Worm (Caenorhabditis elegans) whole organism, young adult: ENCODE data around the gene ceh-39.

ENCODE experiments used
- B0261.1 ChIP-seq: sonication (generic microtip); optimal IDR thresholded peaks from 2 replicates; lab custom pipeline; 2016; ENCODE audit warnings: mild to moderate bottlenecking, missing genetic modification characterization, moderate library complexity, missing compliant biosample characterization
- F10E7.11 ChIP-seq: sonication (generic microtip); optimal IDR thresholded peaks from 2 replicates; lab custom pipeline; 2017; ENCODE audit warnings: mild to moderate bottlenecking, missing genetic modification characterization, moderate library complexity, missing compliant biosample characterization
- F33H1.4 ChIP-seq: fragments of 200-800 bp; sonication (Bioruptor generic); IDR thresholded peaks from 2 replicates; pipeline ENCODE4 v1.3.6; 2022; ENCODE audit warnings: missing genetic modification reagents, missing genetic modification characterization, missing compliant biosample characterization
- F49E8.2 ChIP-seq: sonication (generic microtip); optimal IDR thresholded peaks from 3 replicates; lab custom pipeline; 2017; ENCODE audit warnings: missing genetic modification characterization, mild to moderate bottlenecking, missing compliant biosample characterization, antibody characterized with exemption, moderate library complexity; ENCODE audit not compliant: insufficient read depth
- K12H6.12 ChIP-seq: fragments of 200-800 bp; sonication (Bioruptor generic); optimal IDR thresholded peaks from 2 replicates; lab custom pipeline; 2018; ENCODE audit warnings: mild to moderate bottlenecking, missing genetic modification characterization, missing compliant biosample characterization
- T26A5.8 ChIP-seq: sonication (generic microtip); optimal IDR thresholded peaks from 2 replicates; lab custom pipeline; 2016; ENCODE audit warnings: missing genetic modification characterization, missing compliant biosample characterization
- Y53G8AR.9 ChIP-seq: fragments of 200-800 bp; sonication (Bioruptor generic); conservative IDR thresholded peaks from 2 replicates; pipeline ENCODE4 v1.3.6; 2022; ENCODE audit warnings: missing genetic modification reagents, missing genetic modification characterization, missing compliant biosample characterization
- Y67H2A.10 ChIP-seq: fragments of 200-800 bp; sonication (Bioruptor generic); conservative IDR thresholded peaks from 2 replicates; pipeline ENCODE4 v1.3.6; 2022; ENCODE audit warnings: missing genetic modification reagents, missing genetic modification characterization, missing compliant biosample characterization
- ZK185.1 ChIP-seq: sonication (generic microtip); optimal IDR thresholded peaks from 2 replicates; lab custom pipeline; 2016; ENCODE audit warnings: mild to moderate bottlenecking, missing genetic modification characterization, missing compliant biosample characterization; ENCODE audit not compliant: poor library complexity, severe bottlenecking
- attf-5 ChIP-seq: fragments of 200-800 bp; sonication (Bioruptor generic); optimal IDR thresholded peaks from 2 replicates; lab custom pipeline; 2018; ENCODE audit warnings: mild to moderate bottlenecking, missing genetic modification characterization, missing compliant biosample characterization
- attf-6 ChIP-seq: fragments of 200-800 bp; sonication (Bioruptor generic); IDR thresholded peaks from 2 replicates; pipeline ENCODE4 v1.3.6; 2022; ENCODE audit warnings: missing genetic modification reagents, missing genetic modification characterization, missing compliant biosample characterization
- bed-2 ChIP-seq: fragments of 200-800 bp; sonication (Bioruptor generic); IDR thresholded peaks from 2 replicates; pipeline ENCODE4 v1.3.6; 2022; ENCODE audit warnings: missing genetic modification reagents, missing genetic modification characterization, missing compliant biosample characterization
- ceh-27 ChIP-seq: fragments of 200-800 bp; sonication (Bioruptor generic); optimal IDR thresholded peaks from 2 replicates; lab custom pipeline; 2018; ENCODE audit warnings: mild to moderate bottlenecking, missing genetic modification characterization, moderate library complexity, missing compliant biosample characterization
- chd-7 ChIP-seq: sonication (generic microtip); optimal IDR thresholded peaks from 2 replicates; lab custom pipeline; 2016; ENCODE audit warnings: mild to moderate bottlenecking, missing genetic modification characterization, moderate library complexity, missing compliant biosample characterization
- egrh-3 ChIP-seq: fragments of 200-800 bp; sonication (Bioruptor generic); IDR thresholded peaks from 2 replicates; pipeline ENCODE4 v1.3.6; 2022; ENCODE audit warnings: missing genetic modification reagents, missing genetic modification characterization, missing compliant biosample characterization
- him-1 ChIP-seq: sonication (generic microtip); optimal IDR thresholded peaks from 2 replicates; lab custom pipeline; 2016; ENCODE audit warnings: missing genotype, missing genetic modification reagents, missing genetic modification characterization, missing compliant biosample characterization
- hlh-12 ChIP-seq: sonication (generic microtip); optimal IDR thresholded peaks from 2 replicates; lab custom pipeline; 2016; ENCODE audit warnings: missing genetic modification characterization, missing compliant biosample characterization
- hlh-26 ChIP-seq: fragments of 200-800 bp; sonication (Bioruptor generic); conservative IDR thresholded peaks from 2 replicates; pipeline ENCODE4 v1.3.6; 2022; ENCODE audit warnings: missing genetic modification reagents, missing genetic modification characterization, missing compliant biosample characterization
- hmg-20 ChIP-seq: fragments of 200-800 bp; sonication (Bioruptor generic); IDR thresholded peaks from 2 replicates; pipeline ENCODE4 v1.3.6; 2022; ENCODE audit warnings: missing genetic modification reagents, missing genetic modification characterization, missing compliant biosample characterization
- hrde-1 ChIP-seq: sonication (generic microtip); optimal IDR thresholded peaks from 2 replicates; lab custom pipeline; 2016; ENCODE audit warnings: missing genetic modification characterization, mild to moderate bottlenecking, missing compliant biosample characterization, moderate library complexity, missing genotype, missing genetic modification reagents, borderline replicate concordance
- lin-26 ChIP-seq: fragments of 200-800 bp; sonication (Bioruptor generic); IDR thresholded peaks from 2 replicates; pipeline ENCODE4 v1.3.6; 2022; ENCODE audit warnings: missing genetic modification reagents, missing genetic modification characterization, missing compliant biosample characterization
- lin-35 ChIP-seq, 3 experiments: fragments of 150-350 bp in 2 of 3; sonication (generic microtip) in 1 of 3; optimal IDR thresholded peaks; 2 replicates each; lab custom pipeline; 2014 to 2018; ENCODE audit warnings: missing biosample characterization in 3 of 3, missing genetic modification characterization in 3 of 3, missing genetic modification reagents in 3 of 3
- lin-40 ChIP-seq: sonication (generic microtip); optimal IDR thresholded peaks from 2 replicates; lab custom pipeline; 2016; ENCODE audit warnings: missing genetic modification characterization, mild to moderate bottlenecking, missing compliant biosample characterization, missing genotype, missing genetic modification reagents
- madf-3 ChIP-seq: fragments of 200-800 bp; sonication (Bioruptor generic); IDR thresholded peaks from 2 replicates; pipeline ENCODE4 v1.3.6; 2022; ENCODE audit warnings: missing genetic modification reagents, missing genetic modification characterization, missing compliant biosample characterization
- mel-28 ChIP-seq: sonication (generic microtip); optimal IDR thresholded peaks from 2 replicates; lab custom pipeline; 2016; ENCODE audit warnings: borderline replicate concordance, mild to moderate bottlenecking, missing genetic modification characterization, missing compliant biosample characterization
- mxl-1 ChIP-seq: sonication (generic microtip); optimal IDR thresholded peaks from 2 replicates; lab custom pipeline; 2016; ENCODE audit warnings: missing genetic modification characterization, missing compliant biosample characterization
- nhr-120 ChIP-seq: fragments of 200-800 bp; sonication (Bioruptor generic); IDR thresholded peaks from 2 replicates; pipeline ENCODE4 v1.3.6; 2022; ENCODE audit warnings: missing genetic modification characterization, missing compliant biosample characterization
- rpc-1 ChIP-seq, 2 experiments: fragments of 150-350 bp in 1 of 2; sonication (generic microtip) in 1 of 2; optimal IDR thresholded peaks; 2 replicates each; lab custom pipeline; 2014 to 2018; ENCODE audit warnings: missing biosample characterization in 1 of 2, missing genetic modification characterization in 1 of 2, missing genetic modification reagents in 1 of 2, missing genotype in 1 of 2
- sea-2 ChIP-seq: fragments of 200-800 bp; sonication (Bioruptor generic); IDR thresholded peaks from 2 replicates; pipeline ENCODE4 v1.3.6; 2022; ENCODE audit warnings: missing genetic modification characterization, missing compliant biosample characterization
- snpc-1.1 ChIP-seq: sonication (generic microtip); optimal IDR thresholded peaks from 2 replicates; lab custom pipeline; 2017; ENCODE audit warnings: missing genetic modification characterization, mild to moderate bottlenecking, missing compliant biosample characterization, antibody characterized with exemption, moderate library complexity, missing genotype, missing genetic modification reagents; ENCODE audit not compliant: insufficient read depth
- snpc-3.4 ChIP-seq: sonication (generic microtip); optimal IDR thresholded peaks from 2 replicates; lab custom pipeline; 2017; ENCODE audit warnings: missing genetic modification characterization, mild to moderate bottlenecking, missing compliant biosample characterization, antibody characterized with exemption, moderate library complexity, missing genotype, missing genetic modification reagents
- snpc-4 ChIP-seq, 5 experiments: fragments of 150-350 bp in 1 of 5; sonication (generic microtip) in 4 of 5; optimal IDR thresholded peaks; 2 replicates each; lab custom pipeline; 2014 to 2018; ENCODE audit warnings: missing genetic modification characterization in 5 of 5, missing biosample characterization in 3 of 5, antibody characterized with exemption in 2 of 5, mild to moderate bottlenecking in 2 of 5, missing compliant biosample characterization in 2 of 5, missing genotype in 2 of 5, moderate library complexity in 2 of 5, missing genetic modification reagents in 1 of 5
- somi-1 ChIP-seq: fragments of 200-800 bp; sonication (Bioruptor generic); optimal IDR thresholded peaks from 2 replicates; lab custom pipeline; 2018; ENCODE audit warnings: mild to moderate bottlenecking, missing genetic modification characterization, missing compliant biosample characterization
- tlf-1 ChIP-seq: fragments of 200-800 bp; sonication (Bioruptor generic); optimal IDR thresholded peaks from 2 replicates; lab custom pipeline; 2018; ENCODE audit warnings: mild to moderate bottlenecking, missing genetic modification characterization, missing compliant biosample characterization
- zfh-2 ChIP-seq: fragments of 200-800 bp; sonication (Bioruptor generic); conservative IDR thresholded peaks from 2 replicates; pipeline ENCODE4 v1.3.6; 2022; ENCODE audit warnings: missing genetic modification reagents, missing genetic modification characterization, missing compliant biosample characterization
- zim-3 ChIP-seq: sonication (generic microtip); optimal IDR thresholded peaks from 2 replicates; lab custom pipeline; 2017; ENCODE audit warnings: mild to moderate bottlenecking, missing genetic modification characterization, moderate library complexity, missing compliant biosample characterization
- ztf-18 ChIP-seq: sonication (generic microtip); optimal IDR thresholded peaks from 2 replicates; lab custom pipeline; 2016; ENCODE audit warnings: missing genotype, mild to moderate bottlenecking, missing genetic modification characterization, missing compliant biosample characterization
- ztf-22 ChIP-seq: fragments of 200-800 bp; sonication (Bioruptor generic); optimal IDR thresholded peaks from 2 replicates; lab custom pipeline; 2018; ENCODE audit warnings: mild to moderate bottlenecking, missing genetic modification characterization, moderate library complexity, missing compliant biosample characterization
- ztf-26 ChIP-seq: sonication (generic microtip); optimal IDR thresholded peaks from 2 replicates; lab custom pipeline; 2017; ENCODE audit warnings: missing genetic modification characterization, missing compliant biosample characterization
- ztf-3 ChIP-seq: fragments of 200-800 bp; sonication (Bioruptor generic); optimal IDR thresholded peaks from 2 replicates; lab custom pipeline; 2018; ENCODE audit warnings: mild to moderate bottlenecking, missing genetic modification characterization, missing compliant biosample characterization

Gene ceh-39

DNA sequence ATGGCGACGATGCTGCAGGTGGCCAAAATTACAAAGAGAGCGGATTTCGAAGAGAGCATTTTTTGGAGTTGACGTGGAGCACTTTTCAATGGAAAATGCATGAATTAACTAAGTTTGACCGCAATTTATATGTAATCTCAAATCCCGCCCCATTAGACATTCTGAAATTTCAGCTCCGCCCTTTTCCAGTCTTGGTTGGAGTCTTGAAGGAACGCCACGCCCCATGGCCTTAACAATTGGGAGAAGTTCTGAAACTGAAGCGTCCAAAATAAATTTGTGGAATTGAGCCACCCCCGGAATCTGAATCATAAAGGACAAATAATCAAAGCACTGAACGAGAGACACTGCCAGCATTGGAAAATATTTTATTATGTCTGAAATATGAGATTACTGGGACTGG, 41.3 kb upstream of the ceh-39 start, which contains the start of gene B0294.1:
Gene B0294.1, minus strand, starts transcription at position 101 of the 400 bp plus-strand sequence.
- TF ChIP-seq ztf-26 (tag; lab: Kevin White, UChicago) (no peak), K12H6.12 (tag; lab: Kevin White, UChicago) (no peak), tlf-1 (GFP tag; lab: Kevin White, UChicago) (no peak), ztf-22 (GFP tag; lab: Kevin White, UChicago) (no peak), zfh-2 (GFP tag; lab: Robert Waterston, UW) (no peak), mel-28 (tag; lab: Kevin White, UChicago) (no peak), F33H1.4 (GFP tag; lab: Robert Waterston, UW) (no peak), bed-2 (GFP tag; lab: Robert Waterston, UW) (no peak), lin-35 (GFP tag; optimal IDR thresholded peaks at IDR 0.05; lab: Kevin White, UChicago) (no peak), hmg-20 (no peak), rpc-1 (optimal IDR thresholded peaks at IDR 0.05; lab: Kevin White, UChicago) (no peak), rpc-1 (tag; optimal IDR thresholded peaks at IDR 0.05; lab: Kevin White, UChicago) (no peak)

ce11 chrX:1891887-1892286, 35.9 kb upstream of the ceh-39 start, which contains the start of gene B0294.3:
Gene B0294.3 (plus strand): TSS chrX:1892187.
- TF ChIP-seq mxl-1 (tag; lab: Kevin White, UChicago) (no peak), attf-6 (GFP tag; lab: Robert Waterston, UW) (no peak), nhr-120 (GFP tag; lab: Robert Waterston, UW) (no peak), Y67H2A.10 (no peak), snpc-1.1 (tag; lab: Kevin White, UChicago) (no peak), F49E8.2 (no peak), egrh-3 (no peak), hlh-26 (GFP tag; lab: Robert Waterston, UW) (no peak)

DNA sequence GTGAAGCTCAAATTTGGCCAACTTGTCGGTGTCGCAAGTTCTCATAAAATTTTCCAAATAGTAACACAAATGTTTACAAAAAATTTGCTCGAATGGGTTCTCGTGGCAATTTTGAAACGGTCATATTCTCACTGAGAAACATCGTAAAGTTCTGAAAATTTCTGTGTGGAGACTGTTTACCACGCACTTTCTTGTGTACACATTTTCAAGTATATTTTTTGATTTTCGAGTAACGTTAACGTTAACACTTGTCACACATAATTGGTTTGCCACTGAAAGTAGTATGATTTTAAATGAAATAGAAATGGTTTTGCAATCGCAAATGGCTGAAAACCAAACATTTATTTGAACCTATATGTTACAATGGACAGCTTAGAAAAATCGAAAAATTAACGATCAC, 34.8 kb upstream of the ceh-39 start:
- TF ChIP-seq F49E8.2 (no peak), Y53G8AR.9 (GFP tag; lab: Robert Waterston, UW) (no peak), zim-3 (tag; lab: Kevin White, UChicago) (no peak), ztf-26 (tag; lab: Kevin White, UChicago) (no peak), lin-26 (GFP tag; lab: Robert Waterston, UW) (no peak), ztf-3 (GFP tag; lab: Kevin White, UChicago) (no peak), chd-7 (tag; lab: Kevin White, UChicago) (no peak), F33H1.4 (GFP tag; lab: Robert Waterston, UW) (no peak), hlh-26 (GFP tag; lab: Robert Waterston, UW) (no peak), him-1 (no peak), sea-2 (GFP tag; lab: Robert Waterston, UW) (no peak), attf-5 (GFP tag; lab: Kevin White, UChicago) (no peak), B0261.1 (tag; lab: Kevin White, UChicago) (no peak), hlh-12 (tag; lab: Kevin White, UChicago) (no peak), F10E7.11 (no peak)
- TF ChIP-seq, all 124 proteins: peak for 0

DNA sequence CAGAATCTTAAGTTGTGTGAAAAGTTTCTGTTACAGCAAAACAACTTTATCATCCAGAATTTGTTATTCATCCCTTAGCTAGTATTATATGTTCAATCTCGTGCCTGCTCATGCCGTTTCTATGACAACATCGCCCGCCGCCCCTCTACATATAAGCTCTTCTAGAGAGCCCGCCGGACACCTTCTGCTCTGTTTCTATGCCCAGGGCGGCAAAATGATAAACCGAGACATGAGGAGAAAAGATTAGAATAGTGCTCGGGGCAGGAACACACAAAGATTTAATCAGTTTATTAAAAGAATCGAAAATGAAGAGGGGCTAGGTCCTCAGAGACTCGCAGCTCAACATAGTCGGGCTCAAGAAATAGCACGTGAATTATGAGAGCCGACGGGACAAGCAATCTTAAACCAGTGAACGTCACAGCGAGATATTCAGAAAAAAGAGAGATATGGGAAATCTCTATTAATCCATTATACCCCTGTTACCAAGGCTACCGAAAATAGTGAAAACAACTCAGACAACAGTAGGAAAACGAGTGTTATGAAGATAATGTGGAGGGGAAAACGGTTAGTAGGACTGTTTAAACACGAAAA, 32.6 kb upstream of the ceh-39 start:
- TF ChIP-seq snpc-3.4 (tag; lab: Kevin White, UChicago) (no peak), somi-1 (GFP tag; lab: Kevin White, UChicago) (peak; percentile 61), F10E7.11 (peak; percentile 31), ceh-27 (GFP tag; lab: Kevin White, UChicago) (peak; percentile 45), hrde-1 (tag; lab: Kevin White, UChicago) (no peak), snpc-4 (GFP tag; optimal IDR thresholded peaks at IDR 0.05; lab: Kevin White, UChicago) (no peak), snpc-4 (tag; optimal IDR thresholded peaks at IDR 0.05; lab: Kevin White, UChicago) (peak in 2 of 4 experiments; percentile 15 to 29), madf-3 (GFP tag; lab: Robert Waterston, UW) (no peak), lin-26 (GFP tag; lab: Robert Waterston, UW) (no peak), K12H6.12 (tag; lab: Kevin White, UChicago) (peak; percentile 63), ztf-3 (GFP tag; lab: Kevin White, UChicago) (no peak), lin-40 (tag; lab: Kevin White, UChicago) (peak; percentile 91), ZK185.1 (tag; lab: Kevin White, UChicago) (peak; percentile 85), lin-35 (GFP tag; optimal IDR thresholded peaks at IDR 0.05; lab: Kevin White, UChicago) (peak in 1 of 3 experiments; percentile 81), ztf-26 (tag; lab: Kevin White, UChicago) (peak; percentile 41), T26A5.8 (no peak), ztf-18 (no peak)
